Worm (Caenorhabditis elegans): Measurements from ENCODE around the gene srsx-36.
"Not testable (repeated sequence)": the region's sequence is repeated elsewhere in the genome, so short reads cannot be mapped to it uniquely, and the experiment has no call there.

Gene srsx-36

DNA sequence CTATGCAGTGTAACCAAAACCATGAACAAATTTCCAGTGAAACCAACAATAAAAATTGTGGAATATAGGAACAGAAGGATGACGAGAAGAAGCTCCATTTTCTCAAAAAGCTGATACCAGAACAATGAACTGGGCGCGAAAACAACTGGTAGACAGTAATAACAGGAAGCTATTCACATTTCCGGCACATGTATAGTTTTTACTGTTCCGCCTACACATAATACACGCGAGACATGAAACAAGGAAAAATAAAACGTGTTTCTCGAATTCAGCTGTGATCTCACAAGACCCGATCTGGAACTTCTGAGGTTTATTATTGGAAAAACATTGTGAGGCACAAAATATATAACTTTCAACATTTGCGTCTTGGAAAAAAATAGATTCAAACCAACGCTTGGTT lies at the start of gene srsx-36:
Gene srsx-36 (minus strand): TSS at position 101 of the 400 bp plus-strand sequence.
- TF ChIP-seq fos-1 (tag; optimal IDR thresholded peaks at IDR 0.05) (no peak), lin-39 (tag; optimal IDR thresholded peaks at IDR 0.05) (no peak), nhr-77 (tag; optimal IDR thresholded peaks at IDR 0.05) (no peak), dmd-4 (tag; optimal IDR thresholded peaks at IDR 0.05) (no peak), skn-1 (tag; optimal IDR thresholded peaks at IDR 0.05) (no peak), nhr-12 (tag; optimal IDR thresholded peaks at IDR 0.05) (no peak), Y55F3AM.14 (GFP tag; optimal IDR thresholded peaks at IDR 0.05) (no peak), F13H6.1 (tag; optimal IDR thresholded peaks at IDR 0.05) (no peak), unc-62 (GFP tag; optimal IDR thresholded peaks at IDR 0.05) (no peak), nhr-6 (tag; optimal IDR thresholded peaks at IDR 0.05) (no peak), mdl-1 (tag; optimal IDR thresholded peaks at IDR 0.05) (no peak), elt-3 (tag; optimal IDR thresholded peaks at IDR 0.05) (no peak), nhr-237 (tag; optimal IDR thresholded peaks at IDR 0.05) (no peak)

ce11 chrV:15858292-15858691 lies 48.8 kb upstream of the srsx-36 start, which contains the start of gene srh-148:
Gene srh-148, minus strand, starts transcription at chrV:15858392.
- TF ChIP-seq unc-55 (GFP tag; optimal IDR thresholded peaks at IDR 0.05) = no peak
- TF ChIP-seq aly-2 (tag; optimal IDR thresholded peaks at IDR 0.05) = no peak
- no peak for TF ChIP-seq lin-39 (tag; optimal IDR thresholded peaks at IDR 0.05)
- TF ChIP-seq ceh-16 (tag; optimal IDR thresholded peaks at IDR 0.05) = no peak
- TF ChIP-seq skn-1 (tag; optimal IDR thresholded peaks at IDR 0.05) = no peak
- TF ChIP-seq blmp-1 (tag; optimal IDR thresholded peaks at IDR 0.05; ENCODE audit: insufficient read depth) = no peak
- TF ChIP-seq nhr-6 (tag; optimal IDR thresholded peaks at IDR 0.05) = no peak
- TF ChIP-seq alr-1 (tag; optimal IDR thresholded peaks at IDR 0.05) = no peak
- no peak for TF ChIP-seq ceh-82 (tag; optimal IDR thresholded peaks at IDR 0.05)
- no peak for TF ChIP-seq mbf-1 (tag; optimal IDR thresholded peaks at IDR 0.05)
- no peak for TF ChIP-seq lin-11 (tag; optimal IDR thresholded peaks at IDR 0.05)

ce11 chrV:15850276-15850811 lies 40.9 kb upstream of the srsx-36 start, which contains the start of gene srh-147:
Gene srh-147, minus strand, starts transcription at chrV:15850326.
- not testable (repeated sequence) for TF ChIP-seq mdl-1, mab-5, gmeb-1 (tag; optimal IDR thresholded peaks at IDR 0.05)

DNA sequence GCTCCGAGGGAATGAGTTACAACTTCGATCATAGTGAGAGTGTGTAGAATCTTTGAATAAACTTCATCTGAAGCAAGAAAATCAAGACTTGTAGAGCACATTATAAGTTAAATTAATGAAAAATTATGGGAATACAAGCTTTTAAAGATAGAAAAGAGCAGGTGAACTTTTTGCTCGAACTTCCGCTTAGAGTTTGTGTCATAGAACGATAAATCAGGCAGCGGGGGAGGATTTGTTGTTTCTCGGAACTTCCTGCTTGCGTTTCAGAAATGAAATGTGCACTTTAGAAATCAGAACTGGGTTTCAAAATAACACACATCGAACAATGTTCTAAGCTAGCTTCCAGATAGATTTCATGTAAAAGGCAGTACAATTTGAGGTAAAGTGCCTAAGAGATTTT lies 31.7 kb upstream of the srsx-36 start, which contains the start of gene srh-149:
Gene srh-149 (minus strand): TSS at position 101 of the 400 bp plus-strand sequence.
- TF ChIP-seq sma-3 (GFP tag; optimal IDR thresholded peaks at IDR 0.05) (no peak), C34F6.9 (tag; optimal IDR thresholded peaks at IDR 0.05) (no peak), nhr-77 (tag; optimal IDR thresholded peaks at IDR 0.05) (no peak), nhr-11 (tag; optimal IDR thresholded peaks at IDR 0.05) (no peak), aly-2 (tag; optimal IDR thresholded peaks at IDR 0.05) (no peak), Y55F3AM.14 (GFP tag; optimal IDR thresholded peaks at IDR 0.05) (no peak), nhr-6 (tag; optimal IDR thresholded peaks at IDR 0.05) (no peak), ceh-82 (tag; optimal IDR thresholded peaks at IDR 0.05) (no peak), lsy-2 (tag; optimal IDR thresholded peaks at IDR 0.05) (no peak), crh-2 (tag; optimal IDR thresholded peaks at IDR 0.05) (no peak), nhr-129 (tag; optimal IDR thresholded peaks at IDR 0.05) (no peak), ztf-1 (GFP tag; conservative IDR thresholded peaks at IDR 0.05) (no peak)

- TF ChIP-seq R02D3.7 (tag; optimal IDR thresholded peaks at IDR 0.05) = no peak
- TF ChIP-seq F13H6.1 (tag; optimal IDR thresholded peaks at IDR 0.05) = no peak
Observed at ce11 chrV:15833622-15834021, 24.2 kb upstream of the srsx-36 start, which contains the start of gene srbc-54. Gene srbc-54, minus strand, starts transcription at chrV:15833722.

ce11 chrV:15831586-15831985 lies 22.1 kb upstream of the srsx-36 start, which contains the start of gene srbc-56:
Gene srbc-56, minus strand, starts transcription at chrV:15831686.
- no peak for TF ChIP-seq blmp-1 (tag; optimal IDR thresholded peaks at IDR 0.05; ENCODE audit: insufficient read depth)
- TF ChIP-seq unc-55 (GFP tag; optimal IDR thresholded peaks at IDR 0.05) = no peak
- no peak for TF ChIP-seq nhr-25 (tag; optimal IDR thresholded peaks at IDR 0.05)
- no peak for TF ChIP-seq mab-5 (tag; optimal IDR thresholded peaks at IDR 0.05)
- no peak for TF ChIP-seq ama-1 (optimal IDR thresholded peaks at IDR 0.05)
- TF ChIP-seq zag-1 (tag; optimal IDR thresholded peaks at IDR 0.05) = no peak
- no peak for TF ChIP-seq crh-2 (tag; optimal IDR thresholded peaks at IDR 0.05)
- no peak for TF ChIP-seq peb-1 (tag; optimal IDR thresholded peaks at IDR 0.05)
- TF ChIP-seq ztf-11 (tag; optimal IDR thresholded peaks at IDR 0.05) = no peak
- no peak for TF ChIP-seq mbf-1 (tag; optimal IDR thresholded peaks at IDR 0.05)
- no peak for TF ChIP-seq aly-2 (tag; optimal IDR thresholded peaks at IDR 0.05)
- TF ChIP-seq mdl-1 (tag; optimal IDR thresholded peaks at IDR 0.05) = no peak
- no peak for TF ChIP-seq nhr-21 (tag; optimal IDR thresholded peaks at IDR 0.05)
- no peak for TF ChIP-seq unc-39 (tag; optimal IDR thresholded peaks at IDR 0.05)
